In the genomic region with DNA sequence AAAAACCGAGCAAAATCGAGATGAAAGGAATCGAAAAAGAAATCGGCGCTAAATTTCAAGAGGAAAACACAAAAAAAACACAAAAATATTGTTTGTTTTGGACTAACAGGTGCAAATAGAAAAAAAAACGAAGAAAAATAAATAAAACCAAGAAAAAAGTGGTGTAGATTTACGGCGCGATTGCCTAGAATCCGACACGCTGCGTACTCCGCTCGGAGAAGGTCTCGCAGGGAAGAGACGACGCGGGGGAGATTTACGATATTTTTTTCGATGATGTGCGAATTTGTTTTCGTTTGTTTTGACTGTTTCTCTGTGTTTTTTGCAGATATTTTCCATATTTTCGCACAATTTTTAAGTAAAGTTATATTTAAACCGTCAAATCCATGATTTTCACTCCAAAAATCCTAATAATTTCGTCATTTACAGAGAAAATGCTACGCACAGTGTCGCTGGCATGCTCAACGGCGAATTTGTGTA, we compare ENCODE assay signal across 4 worm cellular contexts.
A peak's percentile ranks its signal among the peaks of the same experiment; 100 is the strongest.
TF ChIP-seq lines count a peak whose summit lies in the region.

A gene (plus strand): TSS at position 427 of the 477 bp plus-strand sequence.

TF ChIP-seq in whole organism, L2 larva, 48 proteins besides CTCF, POLR2A, EP300 and RAD21 (continued from another document):
- TF ChIP-seq C34F6.9 (tag; optimal IDR thresholded peaks at IDR 0.05; lab: Kevin White, UChicago) (peak; percentile 95), unc-39 (tag; optimal IDR thresholded peaks at IDR 0.05; lab: Kevin White, UChicago) (no peak), mab-5 (tag; optimal IDR thresholded peaks at IDR 0.05; lab: Kevin White, UChicago) (peak; percentile 95), elt-3 (tag; optimal IDR thresholded peaks at IDR 0.05; lab: Kevin White, UChicago) (no peak), mdl-1 (tag; optimal IDR thresholded peaks at IDR 0.05; lab: Kevin White, UChicago) (peak in 1 of 2 experiments; percentile 70), ceh-16 (tag; optimal IDR thresholded peaks at IDR 0.05; lab: Kevin White, UChicago) (peak; percentile 95), blmp-1 (tag; optimal IDR thresholded peaks at IDR 0.05; lab: Kevin White, UChicago; ENCODE audit: insufficient read depth) (peak; percentile 74), nhr-237 (tag; optimal IDR thresholded peaks at IDR 0.05; lab: Kevin White, UChicago) (peak; percentile 60), zag-1 (tag; optimal IDR thresholded peaks at IDR 0.05; lab: Kevin White, UChicago) (peak; percentile 56), nhr-12 (tag; optimal IDR thresholded peaks at IDR 0.05; lab: Kevin White, UChicago) (peak; percentile 34), ztf-4 (tag; optimal IDR thresholded peaks at IDR 0.05; lab: Kevin White, UChicago) (peak; percentile 82), ztf-11 (tag; optimal IDR thresholded peaks at IDR 0.05; lab: Kevin White, UChicago) (peak; percentile 32), mbf-1 (tag; optimal IDR thresholded peaks at IDR 0.05; lab: Kevin White, UChicago) (no peak), sma-9 (GFP tag; optimal IDR thresholded peaks at IDR 0.05; lab: Kevin White, UChicago) (peak; percentile 98), sma-9 (tag; optimal IDR thresholded peaks at IDR 0.05; lab: Kevin White, UChicago) (no peak), nhr-23 (tag; optimal IDR thresholded peaks at IDR 0.05; lab: Kevin White, UChicago) (no peak), F13H6.1 (tag; optimal IDR thresholded peaks at IDR 0.05; lab: Kevin White, UChicago) (peak; percentile 94), peb-1 (tag; optimal IDR thresholded peaks at IDR 0.05; lab: Kevin White, UChicago) (no peak), Y55F3AM.14 (GFP tag; optimal IDR thresholded peaks at IDR 0.05; lab: Kevin White, UChicago) (peak; percentile 84), lin-11 (tag; optimal IDR thresholded peaks at IDR 0.05; lab: Kevin White, UChicago) (peak; percentile 96), nhr-11 (tag; optimal IDR thresholded peaks at IDR 0.05; lab: Kevin White, UChicago) (no peak), lsy-2 (tag; optimal IDR thresholded peaks at IDR 0.05; lab: Kevin White, UChicago) (peak; percentile 93 to 97), sma-3 (GFP tag; optimal IDR thresholded peaks at IDR 0.05; lab: Kevin White, UChicago) (peak; percentile 98), nhr-129 (tag; optimal IDR thresholded peaks at IDR 0.05; lab: Kevin White, UChicago) (peak; percentile 79), ceh-82 (tag; optimal IDR thresholded peaks at IDR 0.05; lab: Kevin White, UChicago) (no peak), alr-1 (tag; optimal IDR thresholded peaks at IDR 0.05; lab: Kevin White, UChicago) (no peak), elt-1 (tag; optimal IDR thresholded peaks at IDR 0.05; lab: Kevin White, UChicago) (no peak)

TF ChIP-seq in whole organism, L4 larva, 104 proteins besides CTCF, POLR2A, EP300 and RAD21 (continued from another document and continues in another):
- TF ChIP-seq snpc-1.2 (GFP tag; IDR thresholded peaks at IDR 0.05; lab: Robert Waterston, UW) (0 out of 2 replicates have a peak, but pooled peaks have one; percentile 16), nhr-25 (tag; optimal IDR thresholded peaks at IDR 0.05; lab: Kevin White, UChicago; ENCODE audit: borderline replicate concordance, insufficient read depth) (peak; percentile 92), mes-2 (tag; optimal IDR thresholded peaks at IDR 0.05; lab: Kevin White, UChicago; ENCODE audit: poor library complexity, severe bottlenecking) (peak; percentile 99), ztf-7 (tag; optimal IDR thresholded peaks at IDR 0.05; lab: Kevin White, UChicago) (peak; percentile 85), zip-11 (GFP tag; IDR thresholded peaks at IDR 0.05; lab: Robert Waterston, UW) (no peak), tra-1 (GFP tag; IDR thresholded peaks at IDR 0.05; lab: Robert Waterston, UW) (no peak; the same call in none of the 2 replicates), ceh-32 (tag; optimal IDR thresholded peaks at IDR 0.05; lab: Kevin White, UChicago; ENCODE audit: poor library complexity) (no peak), zfp-3 (GFP tag; conservative IDR thresholded peaks at IDR 0.05; lab: Robert Waterston, UW) (peak; percentile 87; the same call in 1 of the 2 replicates), fkh-10 (GFP tag; optimal IDR thresholded peaks at IDR 0.05; lab: Kevin White, UChicago) (peak; percentile 97), daf-19 (GFP tag; conservative IDR thresholded peaks at IDR 0.05; lab: Robert Waterston, UW) (no peak), nhr-28 (tag; optimal IDR thresholded peaks at IDR 0.05; lab: Kevin White, UChicago) (peak; percentile 81), fos-1 (tag; optimal IDR thresholded peaks at IDR 0.05; lab: Kevin White, UChicago) (no peak), nhr-237 (tag; optimal IDR thresholded peaks at IDR 0.05; lab: Kevin White, UChicago) (no peak), spr-3 (GFP tag; optimal IDR thresholded peaks at IDR 0.05; lab: Kevin White, UChicago) (peak; percentile 56), nhr-48 (tag; optimal IDR thresholded peaks at IDR 0.05; lab: Kevin White, UChicago) (peak; percentile 70), attf-4 (tag; optimal IDR thresholded peaks at IDR 0.05; lab: Kevin White, UChicago) (no peak), hif-1 (tag; optimal IDR thresholded peaks at IDR 0.05; lab: Kevin White, UChicago) (peak in 1 of 2 experiments; percentile 95), unc-39 (tag; optimal IDR thresholded peaks at IDR 0.05; lab: Kevin White, UChicago) (no peak), T26A8.4 (GFP tag; IDR thresholded peaks at IDR 0.05; lab: Robert Waterston, UW) (peak; percentile 94), daf-16 (GFP tag; optimal IDR thresholded peaks at IDR 0.05; lab: Kevin White, UChicago) (peak in 1 of 2 experiments; percentile 94), daf-16 (tag; optimal IDR thresholded peaks at IDR 0.05; lab: Kevin White, UChicago) (peak; percentile 82), lin-29 (GFP tag; IDR thresholded peaks at IDR 0.05; lab: Robert Waterston, UW) (peak; percentile 89), pha-4 (GFP tag; IDR thresholded peaks at IDR 0.05; lab: Robert Waterston, UW) (peak; percentile 87), pha-4 (tag; optimal IDR thresholded peaks at IDR 0.05; lab: Kevin White, UChicago) (peak; percentile 82), sdz-12 (GFP tag; optimal IDR thresholded peaks at IDR 0.05; lab: Kevin White, UChicago) (peak; percentile 80), T20F7.1 (GFP tag; optimal IDR thresholded peaks at IDR 0.05; lab: Kevin White, UChicago) (no peak), ceh-20 (GFP tag; IDR thresholded peaks at IDR 0.05; lab: Robert Waterston, UW) (peak; percentile 94), nhr-102 (tag; optimal IDR thresholded peaks at IDR 0.05; lab: Kevin White, UChicago) (peak; percentile 88), nhr-76 (tag; optimal IDR thresholded peaks at IDR 0.05; lab: Kevin White, UChicago) (no peak), madf-5 (GFP tag; IDR thresholded peaks at IDR 0.05; lab: Robert Waterston, UW) (0 out of 4 replicates have a peak, but pooled peaks of 1 of the 2 experiments have one; percentile 4), Y105C5A.15 (GFP tag; IDR thresholded peaks at IDR 0.05; lab: Robert Waterston, UW) (no peak), lin-1 (GFP tag; IDR thresholded peaks at IDR 0.05; lab: Robert Waterston, UW) (0 out of 2 replicates have a peak, but pooled peaks have one; percentile 66)

TF ChIP-seq in whole organism, late embryonic, 69 proteins besides CTCF, POLR2A, EP300 and RAD21 (continued from another document):
- TF ChIP-seq pha-4 (tag; optimal IDR thresholded peaks at IDR 0.05; lab: Kevin White, UChicago): no peak
- TF ChIP-seq nhr-232 (tag; optimal IDR thresholded peaks at IDR 0.05; lab: Kevin White, UChicago): no peak
- TF ChIP-seq ahr-1 (tag; optimal IDR thresholded peaks at IDR 0.05; lab: Kevin White, UChicago): peak; percentile 6
- peak; percentile 87 for TF ChIP-seq ceh-34 (tag; optimal IDR thresholded peaks at IDR 0.05; lab: Kevin White, UChicago)
- no peak for TF ChIP-seq hlh-30 (tag; optimal IDR thresholded peaks at IDR 0.05; lab: Kevin White, UChicago; ENCODE audit: insufficient read depth)
- TF ChIP-seq unc-42 (tag; optimal IDR thresholded peaks at IDR 0.05; lab: Kevin White, UChicago): peak; percentile 71
- TF ChIP-seq pat-9 (tag; optimal IDR thresholded peaks at IDR 0.05; lab: Kevin White, UChicago): no peak
- TF ChIP-seq ceh-2 (tag; optimal IDR thresholded peaks at IDR 0.05; lab: Kevin White, UChicago): peak; percentile 83
- TF ChIP-seq K02D7.2 (tag; optimal IDR thresholded peaks at IDR 0.05; lab: Kevin White, UChicago): no peak
- no peak for TF ChIP-seq hlh-15 (tag; optimal IDR thresholded peaks at IDR 0.05; lab: Kevin White, UChicago)
- TF ChIP-seq ceh-6 (GFP tag; optimal IDR thresholded peaks at IDR 0.05; lab: Kevin White, UChicago): no peak
- peak; percentile 48 for TF ChIP-seq mec-3 (tag; optimal IDR thresholded peaks at IDR 0.05; lab: Kevin White, UChicago; ENCODE audit: borderline replicate concordance)
- TF ChIP-seq pqm-1 (tag; optimal IDR thresholded peaks at IDR 0.05; lab: Kevin White, UChicago): peak; percentile 48
- TF ChIP-seq tbx-2 (tag; optimal IDR thresholded peaks at IDR 0.05; lab: Kevin White, UChicago): peak; percentile 86
- no peak for TF ChIP-seq C38D4.7 (GFP tag; optimal IDR thresholded peaks at IDR 0.05; lab: Kevin White, UChicago)
- TF ChIP-seq T23F11.4 (GFP tag; optimal IDR thresholded peaks at IDR 0.05; lab: Kevin White, UChicago): no peak
- TF ChIP-seq dmd-4 (tag; optimal IDR thresholded peaks at IDR 0.05; lab: Kevin White, UChicago; ENCODE audit: borderline replicate concordance): no peak
- TF ChIP-seq hlh-8 (tag; optimal IDR thresholded peaks at IDR 0.05; lab: Kevin White, UChicago): peak; percentile 73
- TF ChIP-seq ceh-45 (GFP tag; IDR thresholded peaks at IDR 0.05; lab: Robert Waterston, UW): 0 out of 2 replicates have a peak, but pooled peaks have one; percentile 36
- TF ChIP-seq sdc-2 (tag; optimal IDR thresholded peaks at IDR 0.05; lab: Kevin White, UChicago): no peak
- peak; percentile 63 for TF ChIP-seq lim-6 (tag; optimal IDR thresholded peaks at IDR 0.05; lab: Kevin White, UChicago)
- TF ChIP-seq pros-1 (tag; optimal IDR thresholded peaks at IDR 0.05; lab: Kevin White, UChicago): no peak
- TF ChIP-seq che-1 (tag; optimal IDR thresholded peaks at IDR 0.05; lab: Kevin White, UChicago): peak; percentile 8
- TF ChIP-seq pha-2 (tag; optimal IDR thresholded peaks at IDR 0.05; lab: Kevin White, UChicago): no peak
- TF ChIP-seq ceh-30 (tag; optimal IDR thresholded peaks at IDR 0.05; lab: Kevin White, UChicago): no peak
- TF ChIP-seq ttx-3 (tag; optimal IDR thresholded peaks at IDR 0.05; lab: Kevin White, UChicago): no peak
- TF ChIP-seq unc-86 (tag; optimal IDR thresholded peaks at IDR 0.05; lab: Kevin White, UChicago): no peak
- peak; percentile 58 for TF ChIP-seq tbx-7 (tag; optimal IDR thresholded peaks at IDR 0.05; lab: Kevin White, UChicago)
- peak; percentile 76 for TF ChIP-seq dve-1 (tag; optimal IDR thresholded peaks at IDR 0.05; lab: Kevin White, UChicago)
- TF ChIP-seq ceh-31 (tag; optimal IDR thresholded peaks at IDR 0.05; lab: Kevin White, UChicago): peak; percentile 95
- TF ChIP-seq ets-4 (tag; optimal IDR thresholded peaks at IDR 0.05; lab: Kevin White, UChicago): peak; percentile 92
- no peak for TF ChIP-seq ceh-19 (GFP tag; optimal IDR thresholded peaks at IDR 0.05; lab: Kevin White, UChicago)
- TF ChIP-seq unc-3 (GFP tag; conservative IDR thresholded peaks at IDR 0.05; lab: Robert Waterston, UW): no peak
- TF ChIP-seq unc-3 (tag; optimal IDR thresholded peaks at IDR 0.05; lab: Kevin White, UChicago): peak; percentile 36
- TF ChIP-seq ztf-16 (tag; optimal IDR thresholded peaks at IDR 0.05; lab: Kevin White, UChicago): peak; percentile 41
- peak; percentile 65 for TF ChIP-seq ceh-18 (tag; optimal IDR thresholded peaks at IDR 0.05; lab: Kevin White, UChicago)
- peak; percentile 11 for TF ChIP-seq ceh-48 (tag; optimal IDR thresholded peaks at IDR 0.05; lab: Kevin White, UChicago)

TF ChIP-seq in whole organism, mixed stage, embryonic, 35 proteins besides CTCF, POLR2A, EP300 and RAD21 (continued from another document):
- TF ChIP-seq nhr-237 (tag; optimal IDR thresholded peaks at IDR 0.05; lab: Kevin White, UChicago) (peak; percentile 89), lin-32 (GFP tag; optimal IDR thresholded peaks at IDR 0.05; lab: Kevin White, UChicago) (no peak), elt-3 (tag; optimal IDR thresholded peaks at IDR 0.05; lab: Kevin White, UChicago) (no peak), ces-1 (GFP tag; optimal IDR thresholded peaks at IDR 0.05; lab: Kevin White, UChicago) (peak; percentile 72)
